Worm (Caenorhabditis elegans) whole organism, mixed stage, embryonic: ENCODE measurements around the gene F54D8.6.

Experiments used
- elt-3 ChIP-seq: fragments of 150-350 bp; optimal IDR thresholded peaks from 2 replicates; lab custom pipeline; 2014; ENCODE audit warnings: missing biosample characterization, missing genetic modification characterization
- flh-1 ChIP-seq: fragments of 200-800 bp; sonication (Bioruptor generic); optimal IDR thresholded peaks from 2 replicates; lab custom pipeline; 2018; ENCODE audit warnings: mild to moderate bottlenecking, missing genetic modification characterization, moderate library complexity, missing compliant biosample characterization
- lin-13 ChIP-seq: fragments of 150-350 bp; optimal IDR thresholded peaks from 2 replicates; lab custom pipeline; 2014; ENCODE audit warnings: missing biosample characterization, missing genetic modification characterization
- nhr-237 ChIP-seq: fragments of 150-350 bp; optimal IDR thresholded peaks from 2 replicates; lab custom pipeline; 2014; ENCODE audit warnings: missing biosample characterization, missing genetic modification characterization
- nhr-76 ChIP-seq: sonication (generic microtip); optimal IDR thresholded peaks from 2 replicates; lab custom pipeline; 2017; ENCODE audit warnings: missing biosample characterization, missing genetic modification characterization
- sem-2 ChIP-seq: fragments of 200-800 bp; sonication (Bioruptor generic); optimal IDR thresholded peaks from 2 replicates; lab custom pipeline; 2018; ENCODE audit warnings: mild to moderate bottlenecking, missing genetic modification characterization, missing compliant biosample characterization
- snpc-4 ChIP-seq: fragments of 150-350 bp; optimal IDR thresholded peaks from 2 replicates; lab custom pipeline; 2014; ENCODE audit warnings: missing biosample characterization, missing genetic modification characterization
- unc-39 ChIP-seq: fragments of 150-350 bp; optimal IDR thresholded peaks from 2 replicates; lab custom pipeline; 2014; ENCODE audit warnings: missing biosample characterization, missing genetic modification characterization
- unc-62 ChIP-seq: fragments of 150-350 bp; optimal IDR thresholded peaks from 2 replicates; lab custom pipeline; 2014; ENCODE audit warnings: missing biosample characterization, missing genetic modification reagents, missing genetic modification characterization

DNA sequence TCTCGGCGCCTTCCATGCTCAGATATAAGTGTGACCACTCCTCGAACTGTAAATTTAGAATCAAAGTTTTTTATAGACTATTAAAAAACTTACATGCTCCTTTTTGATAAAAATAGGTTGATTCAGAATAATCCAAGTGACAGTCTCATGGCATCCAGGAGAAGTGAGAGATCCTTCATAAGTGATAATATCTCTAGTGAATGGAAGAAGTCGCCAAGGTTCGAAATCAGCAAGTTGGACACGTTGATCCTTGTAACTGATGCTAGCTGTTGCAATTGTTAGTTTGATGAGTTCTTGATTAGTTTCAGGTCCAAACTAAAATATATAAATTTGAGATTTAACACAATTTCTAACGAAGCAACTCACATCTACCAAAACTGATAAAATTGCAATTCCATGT is 19.5 kb upstream of the F54D8.6 start:
- TF ChIP-seq nhr-76 (tag; lab: Kevin White, UChicago) (no peak), unc-39 (tag; lab: Kevin White, UChicago) (no peak), nhr-237 (tag; lab: Kevin White, UChicago) (no peak), sem-2 (no peak), lin-13 (tag; lab: Kevin White, UChicago) (no peak), flh-1 (no peak), snpc-4 (no peak), unc-62 (GFP tag; lab: Kevin White, UChicago) (no peak), elt-3 (tag; lab: Kevin White, UChicago) (no peak)
